Worm (Caenorhabditis elegans) whole organism, L2 larva: Measurements from ENCODE around the gene T06C12.9.

Source experiments
- C34F6.9 ChIP-seq: fragments of 150-350 bp; optimal IDR thresholded peaks from 2 replicates; lab custom pipeline; 2014; ENCODE audit warnings: missing biosample characterization, missing genetic modification characterization
- alr-1 ChIP-seq: fragments of 150-350 bp; optimal IDR thresholded peaks from 2 replicates; lab custom pipeline; 2014; ENCODE audit warnings: missing biosample characterization, missing genetic modification characterization
- ceh-82 ChIP-seq: fragments of 150-350 bp; optimal IDR thresholded peaks from 2 replicates; lab custom pipeline; 2014; ENCODE audit warnings: missing biosample characterization, missing genetic modification characterization
- elt-3 ChIP-seq: sonication (generic microtip); optimal IDR thresholded peaks from 2 replicates; lab custom pipeline; 2017; ENCODE audit warnings: missing biosample characterization, missing genetic modification characterization
- gmeb-1 ChIP-seq: fragments of 150-350 bp; optimal IDR thresholded peaks from 2 replicates; lab custom pipeline; 2014; ENCODE audit warnings: missing biosample characterization, missing genetic modification characterization
- lin-13 ChIP-seq: fragments of 150-350 bp; optimal IDR thresholded peaks from 2 replicates; lab custom pipeline; 2014; ENCODE audit warnings: missing biosample characterization, missing genetic modification reagents, missing genetic modification characterization
- lsy-2 ChIP-seq, 2 experiments: fragments of 150-350 bp in 1 of 2; sonication (generic microtip) in 1 of 2; optimal IDR thresholded peaks; 2 replicates each; lab custom pipeline; 2014 to 2017; ENCODE audit warnings: missing biosample characterization in 2 of 2, missing genetic modification characterization in 2 of 2
- mbf-1 ChIP-seq: sonication (generic microtip); optimal IDR thresholded peaks from 2 replicates; lab custom pipeline; 2017; ENCODE audit warnings: missing biosample characterization, missing genetic modification characterization
- nhr-23 ChIP-seq: fragments of 150-350 bp; optimal IDR thresholded peaks from 2 replicates; lab custom pipeline; 2014; ENCODE audit warnings: missing biosample characterization, missing genetic modification reagents, missing genetic modification characterization
- nhr-6 ChIP-seq: fragments of 150-350 bp; optimal IDR thresholded peaks from 2 replicates; lab custom pipeline; 2014; ENCODE audit warnings: missing biosample characterization, missing genetic modification characterization
- unc-62 ChIP-seq: fragments of 150-350 bp; optimal IDR thresholded peaks from 2 replicates; lab custom pipeline; 2014; ENCODE audit warnings: missing biosample characterization, missing genetic modification reagents, missing genetic modification characterization
- zag-1 ChIP-seq: fragments of 150-350 bp; optimal IDR thresholded peaks from 2 replicates; lab custom pipeline; 2014; ENCODE audit warnings: missing biosample characterization, missing genetic modification characterization

- TF ChIP-seq zag-1 (tag; lab: Kevin White, UChicago) (no peak), lsy-2 (tag; optimal IDR thresholded peaks at IDR 0.05; lab: Kevin White, UChicago) (no peak), alr-1 (tag; lab: Kevin White, UChicago) (no peak), C34F6.9 (tag; lab: Kevin White, UChicago) (no peak), mbf-1 (tag; lab: Kevin White, UChicago) (no peak), nhr-6 (no peak), gmeb-1 (tag; lab: Kevin White, UChicago) (no peak), nhr-23 (tag; lab: Kevin White, UChicago) (no peak), unc-62 (GFP tag; lab: Kevin White, UChicago) (no peak), ceh-82 (tag; lab: Kevin White, UChicago) (no peak), elt-3 (tag; lab: Kevin White, UChicago) (no peak), lin-13 (no peak)
These were observed 31.6 kb upstream of the T06C12.9 start, which contains the start of gene F35E8.9 for ce11 chrV:15917458-15917857.
